Fruit fly (Drosophila melanogaster): Measurements from ENCODE around the gene Pi4KIIIalpha.

- TF ChIP-seq insv (optimal IDR thresholded peaks at IDR 0.05), result no peak
- TF ChIP-seq Sin3A (optimal IDR thresholded peaks at IDR 0.05), result no peak
Observed at dm6 chrX:2589446-2590038, 35.1 kb upstream of the Pi4KIIIalpha start.
